Fruit fly (Drosophila melanogaster) whole organism, embryonic: Measurements from ENCODE around the gene Agpat2.

Source experiments
- ATbp ChIP-seq: fragments of 200-800 bp; sonication (Bioruptor generic); optimal IDR thresholded peaks from 2 replicates; lab custom pipeline; 2017; ENCODE audit warnings: missing biosample characterization, mild to moderate bottlenecking, missing genetic modification characterization, missing genetic modification reagents
- Asciz ChIP-seq: fragments of 200-800 bp; sonication (Bioruptor generic); optimal IDR thresholded peaks from 2 replicates; lab custom pipeline; 2017; ENCODE audit warnings: missing biosample characterization, mild to moderate bottlenecking, missing genetic modification characterization, missing genetic modification reagents
- Atf6 ChIP-seq: fragments of 200-800 bp; sonication (Bioruptor generic); IDR thresholded peaks from 2 replicates; pipeline ENCODE4 v1.3.6; 2022; ENCODE audit warnings: missing biosample characterization, missing genetic modification characterization
- CG10209 ChIP-seq: fragments of 200-800 bp; sonication (Bioruptor generic); optimal IDR thresholded peaks from 3 replicates; lab custom pipeline; 2017; ENCODE audit warnings: missing biosample characterization, mild to moderate bottlenecking, missing genetic modification characterization, missing genetic modification reagents
- CG10543 ChIP-seq: fragments of 200-800 bp; sonication (Bioruptor generic); optimal IDR thresholded peaks from 3 replicates; lab custom pipeline; 2017; ENCODE audit warnings: missing biosample characterization, mild to moderate bottlenecking, missing genetic modification characterization, moderate library complexity
- CG11085 ChIP-seq: fragments of 200-800 bp; sonication (Bioruptor generic); IDR thresholded peaks from 2 replicates; pipeline ENCODE4 v1.3.6; 2022; ENCODE audit warnings: missing biosample characterization, missing genetic modification characterization
- CG11093 ChIP-seq: fragments of 200-800 bp; sonication (Bioruptor generic); IDR thresholded peaks from 3 replicates; pipeline ENCODE4 v1.3.6; 2022; ENCODE audit warnings: missing biosample characterization, missing genetic modification characterization
- CG11456 ChIP-seq: fragments of 200-800 bp; sonication (Bioruptor generic); IDR thresholded peaks from 3 replicates; pipeline ENCODE4 v1.3.6; 2022; ENCODE audit warnings: missing biosample characterization, missing genetic modification characterization
- CG11504 ChIP-seq: fragments of 200-800 bp; sonication (Bioruptor generic); optimal IDR thresholded peaks from 3 replicates; lab custom pipeline; 2019; ENCODE audit warnings: missing biosample characterization, mild to moderate bottlenecking, missing genetic modification characterization, moderate library complexity
- CG11723 ChIP-seq: fragments of 200-800 bp; sonication (Bioruptor generic); optimal IDR thresholded peaks from 2 replicates; lab custom pipeline; 2017; ENCODE audit warnings: missing biosample characterization, mild to moderate bottlenecking, missing genetic modification characterization
- CG12155 ChIP-seq: fragments of 200-800 bp; sonication (Bioruptor generic); optimal IDR thresholded peaks from 3 replicates; lab custom pipeline; 2016; ENCODE audit warnings: missing biosample characterization, missing genetic modification characterization
- CG12236 ChIP-seq: fragments of 200-800 bp; sonication (Bioruptor generic); optimal IDR thresholded peaks from 2 replicates; lab custom pipeline; 2016; ENCODE audit warnings: missing biosample characterization, missing genetic modification characterization
- CG17328 ChIP-seq: fragments of 200-800 bp; sonication (Bioruptor generic); IDR thresholded peaks from 2 replicates; pipeline ENCODE4 v1.3.6; 2022; ENCODE audit warnings: missing biosample characterization, missing genetic modification characterization
- CG2120 ChIP-seq: fragments of 200-800 bp; sonication (Bioruptor generic); optimal IDR thresholded peaks from 3 replicates; lab custom pipeline; 2016; ENCODE audit warnings: missing biosample characterization, missing genetic modification characterization
- CG3407 ChIP-seq: fragments of 200-800 bp; sonication (Bioruptor generic); optimal IDR thresholded peaks from 2 replicates; lab custom pipeline; 2018; ENCODE audit warnings: missing biosample characterization, mild to moderate bottlenecking, missing genetic modification characterization
- CG34376 ChIP-seq: fragments of 200-800 bp; sonication (Bioruptor generic); optimal IDR thresholded peaks from 2 replicates; lab custom pipeline; 2018; ENCODE audit warnings: missing biosample characterization, mild to moderate bottlenecking, missing genetic modification characterization
- CG3995 ChIP-seq: fragments of 200-800 bp; sonication (Bioruptor generic); optimal IDR thresholded peaks from 3 replicates; lab custom pipeline; 2016; ENCODE audit warnings: missing biosample characterization, missing genetic modification characterization
- CG6689 ChIP-seq: fragments of 200-800 bp; sonication (Bioruptor generic); IDR thresholded peaks from 2 replicates; pipeline ENCODE4 v1.3.6; 2022; ENCODE audit warnings: missing biosample characterization, missing genetic modification characterization
- CG7271 ChIP-seq: fragments of 200-800 bp; sonication (Bioruptor generic); optimal IDR thresholded peaks from 2 replicates; lab custom pipeline; 2018; ENCODE audit warnings: missing biosample characterization, mild to moderate bottlenecking, missing genetic modification characterization, moderate library complexity
- CG7839 ChIP-seq: fragments of 200-800 bp; sonication (Bioruptor generic); optimal IDR thresholded peaks from 3 replicates; lab custom pipeline; 2018; ENCODE audit warnings: missing biosample characterization, mild to moderate bottlenecking, missing genetic modification characterization, moderate library complexity
- CG7987 ChIP-seq: fragments of 200-800 bp; sonication (Bioruptor generic); optimal IDR thresholded peaks from 2 replicates; lab custom pipeline; 2018; ENCODE audit warnings: missing biosample characterization, mild to moderate bottlenecking, missing genetic modification characterization, moderate library complexity
- CG9797 ChIP-seq: fragments of 200-800 bp; sonication (Bioruptor generic); optimal IDR thresholded peaks from 3 replicates; lab custom pipeline; 2018; ENCODE audit warnings: missing biosample characterization, mild to moderate bottlenecking, missing genetic modification characterization
- CG9817 ChIP-seq: fragments of 200-800 bp; sonication (Bioruptor generic); optimal IDR thresholded peaks from 2 replicates; lab custom pipeline; 2018; ENCODE audit warnings: missing biosample characterization, mild to moderate bottlenecking, missing genetic modification characterization, moderate library complexity
- Deaf1 ChIP-seq: fragments of 200-800 bp; optimal IDR thresholded peaks from 3 replicates; lab custom pipeline; 2019; ENCODE audit warnings: missing biosample characterization, mild to moderate bottlenecking, missing genetic modification characterization, moderate library complexity
- Dip3 ChIP-seq: fragments of 200-800 bp; sonication (Bioruptor generic); optimal IDR thresholded peaks from 3 replicates; lab custom pipeline; 2016; ENCODE audit warnings: missing biosample characterization, missing genetic modification characterization
- Eip74EF ChIP-seq, 2 experiments: fragments of 200-800 bp in 1 of 2; fragments of >200 bp in 1 of 2; sonication (Bioruptor generic) in 1 of 2; optimal IDR thresholded peaks; 2 replicates each; lab custom pipeline; 2017 to 2019; ENCODE audit warnings: missing biosample characterization in 2 of 2, missing genetic modification characterization in 2 of 2, mild to moderate bottlenecking in 1 of 2, moderate library complexity in 1 of 2
- Ets65A ChIP-seq: fragments of 200-800 bp; sonication (Bioruptor generic); peaks from one replicate; lab custom pipeline; 2016; ENCODE audit warnings: missing biosample characterization, missing genetic modification characterization
- GATAe ChIP-seq: fragments of 200-800 bp; sonication (Bioruptor generic); conservative IDR thresholded peaks from 2 replicates; pipeline ENCODE4 v1.3.6; 2022; ENCODE audit warnings: missing biosample characterization, missing genetic modification characterization
- H15 ChIP-seq: fragments of 200-800 bp; sonication (Bioruptor generic); IDR thresholded peaks from 3 replicates; pipeline ENCODE4 v1.3.6; 2022; ENCODE audit warnings: missing biosample characterization, missing genetic modification characterization
- Hr39 ChIP-seq: fragments of >200 bp; optimal IDR thresholded peaks from 2 replicates; lab custom pipeline; 2017
- MESR4 ChIP-seq: fragments of 200-800 bp; sonication (Bioruptor generic); optimal IDR thresholded peaks from 2 replicates; lab custom pipeline; 2018; ENCODE audit warnings: missing biosample characterization, mild to moderate bottlenecking, missing genetic modification characterization, moderate library complexity
- Scr ChIP-seq: fragments of 200-800 bp; sonication (Bioruptor generic); IDR thresholded peaks from 2 replicates; pipeline ENCODE4 v1.3.6; 2022; ENCODE audit warnings: missing biosample characterization, missing genetic modification characterization; ENCODE audit not compliant: partially characterized antibody
- ab ChIP-seq: fragments of 200-800 bp; sonication (Bioruptor generic); optimal IDR thresholded peaks from 2 replicates; lab custom pipeline; 2016; ENCODE audit warnings: missing biosample characterization, missing genetic modification characterization
- ap ChIP-seq: fragments of 200-800 bp; sonication (Bioruptor generic); IDR thresholded peaks from 2 replicates; pipeline ENCODE4 v1.3.6; 2022; ENCODE audit warnings: missing biosample characterization, missing genetic modification characterization
- exex ChIP-seq: fragments of 200-800 bp; sonication (Bioruptor generic); optimal IDR thresholded peaks from 4 replicates; lab custom pipeline; 2018; ENCODE audit warnings: missing biosample characterization, mild to moderate bottlenecking, missing genetic modification characterization, moderate library complexity
- grn ChIP-seq: fragments of 200-800 bp; sonication (Bioruptor generic); optimal IDR thresholded peaks from 3 replicates; lab custom pipeline; 2017; ENCODE audit warnings: missing biosample characterization, missing genetic modification characterization
- hb ChIP-seq: fragments of 200-800 bp; sonication (Bioruptor generic); IDR thresholded peaks from 3 replicates; pipeline ENCODE4 v1.3.6; 2022; ENCODE audit warnings: missing biosample characterization, missing genetic modification characterization; ENCODE audit not compliant: partially characterized antibody
- hbn ChIP-seq: fragments of 200-800 bp; sonication (Bioruptor generic); IDR thresholded peaks from 2 replicates; pipeline ENCODE4 v1.3.6; 2022; ENCODE audit warnings: missing biosample characterization, missing genetic modification characterization; ENCODE audit not compliant: partially characterized antibody
- ind ChIP-seq: fragments of 200-800 bp; sonication (Bioruptor generic); optimal IDR thresholded peaks from 3 replicates; lab custom pipeline; 2016; ENCODE audit warnings: missing biosample characterization, missing genetic modification characterization
- jumu ChIP-seq: fragments of 200-800 bp; sonication (Bioruptor generic); optimal IDR thresholded peaks from 3 replicates; lab custom pipeline; 2016; ENCODE audit warnings: missing biosample characterization, missing genetic modification characterization
- lab ChIP-seq: fragments of 200-800 bp; sonication (Bioruptor generic); optimal IDR thresholded peaks from 3 replicates; lab custom pipeline; 2017; ENCODE audit warnings: missing biosample characterization, missing genetic modification characterization, mild to moderate bottlenecking, moderate library complexity, missing genetic modification reagents
- lilli ChIP-seq: fragments of 200-800 bp; sonication (Bioruptor generic); optimal IDR thresholded peaks from 3 replicates; lab custom pipeline; 2016; ENCODE audit warnings: missing biosample characterization, missing genetic modification characterization
- lov ChIP-seq, 2 experiments: fragments of 200-800 bp in 1 of 2; fragments of >200 bp in 1 of 2; sonication (Bioruptor generic) in 1 of 2; IDR thresholded peaks in 1 of 2; optimal IDR thresholded peaks in 1 of 2; 2 replicates in 1 of 2; 3 replicates in 1 of 2; pipeline versions ENCODE4 v1.3.6 to Lab custom; 2017 to 2022; ENCODE audit warnings: missing biosample characterization in 1 of 2, missing genetic modification characterization in 1 of 2
- mirr ChIP-seq: fragments of 200-800 bp; sonication (Bioruptor generic); optimal IDR thresholded peaks from 3 replicates; lab custom pipeline; 2018; ENCODE audit warnings: missing biosample characterization, mild to moderate bottlenecking, missing genetic modification characterization
- org-1 ChIP-seq: fragments of 200-800 bp; sonication (Bioruptor generic); optimal IDR thresholded peaks from 2 replicates; lab custom pipeline; 2017; ENCODE audit warnings: missing biosample characterization, missing genetic modification characterization
- scrt ChIP-seq: fragments of 200-800 bp; sonication (Bioruptor generic); optimal IDR thresholded peaks from 2 replicates; lab custom pipeline; 2018; ENCODE audit warnings: missing biosample characterization, mild to moderate bottlenecking, missing genetic modification characterization, moderate library complexity
- sd ChIP-seq: fragments of 200-800 bp; sonication (Bioruptor generic); optimal IDR thresholded peaks from 3 replicates; lab custom pipeline; 2018; ENCODE audit warnings: missing biosample characterization, mild to moderate bottlenecking, missing genetic modification characterization, moderate library complexity
- sim ChIP-seq: fragments of 200-800 bp; sonication (Bioruptor generic); IDR thresholded peaks from 2 replicates; pipeline ENCODE4 v1.3.6; 2022; ENCODE audit warnings: missing biosample characterization, missing genetic modification characterization
- trem ChIP-seq: fragments of 200-800 bp; optimal IDR thresholded peaks from 3 replicates; lab custom pipeline; 2019; ENCODE audit warnings: missing biosample characterization, mild to moderate bottlenecking, missing genetic modification characterization, moderate library complexity
- vnd ChIP-seq: fragments of 200-800 bp; sonication (Bioruptor generic); IDR thresholded peaks from 3 replicates; pipeline ENCODE4 v1.3.6; 2022; ENCODE audit warnings: missing biosample characterization, missing genetic modification characterization; ENCODE audit not compliant: partially characterized antibody
- zfh1 ChIP-seq: fragments of 200-800 bp; sonication (Bioruptor generic); IDR thresholded peaks from 3 replicates; pipeline ENCODE4 v1.3.6; 2022; ENCODE audit warnings: missing biosample characterization, missing genetic modification characterization

The Agpat2 gene

dm6 chr2L:8506729-8507128, 42.9 kb upstream of the Agpat2 start, which contains the start of gene Dh31 (continued):
- TF ChIP-seq sim: no peak
- TF ChIP-seq zfh1: no peak
- peak; percentile 73 for TF ChIP-seq scrt (GFP tag; lab: Kevin White, UChicago)
- no peak for TF ChIP-seq Atf6 (GFP tag; lab: Robert Waterston, UW)
- TF ChIP-seq lilli (GFP tag; lab: Kevin White, UChicago): no peak
- no peak for TF ChIP-seq H15 (GFP tag; lab: Robert Waterston, UW)
- no peak for TF ChIP-seq MESR4 (GFP tag; lab: Kevin White, UChicago)
- TF ChIP-seq Asciz (GFP tag; lab: Kevin White, UChicago): no peak
- TF ChIP-seq ind (GFP tag; lab: Kevin White, UChicago): no peak
- TF ChIP-seq hb: no peak
- TF ChIP-seq ATbp: no peak
- no peak for TF ChIP-seq CG7271
- no peak for TF ChIP-seq jumu
- TF ChIP-seq CG2120 (GFP tag; lab: Kevin White, UChicago): no peak
- TF ChIP-seq hbn (GFP tag; lab: Robert Waterston, UW): no peak
- no peak for TF ChIP-seq ab (GFP tag; lab: Kevin White, UChicago)
- 0 out of 3 replicates have a peak, but pooled peaks have one; percentile 10 for TF ChIP-seq CG11456 (GFP tag; lab: Robert Waterston, UW)
- TF ChIP-seq CG11093 (GFP tag; lab: Robert Waterston, UW): no peak
- no peak for TF ChIP-seq Dip3 (GFP tag; lab: Kevin White, UChicago)
- TF ChIP-seq lov (optimal IDR thresholded peaks at IDR 0.05; lab: Kevin White, UChicago): no peak
- TF ChIP-seq lov (GFP tag; IDR thresholded peaks at IDR 0.05; lab: Robert Waterston, UW): no peak
- TF ChIP-seq CG11085: no peak
- TF ChIP-seq Deaf1 (tag; lab: Kevin White, UChicago): peak; percentile 91
- no peak for TF ChIP-seq Hr39 (lab: Kevin White, UChicago)
- no peak for TF ChIP-seq CG3995 (GFP tag; lab: Kevin White, UChicago)
- TF ChIP-seq CG11723 (GFP tag; lab: Kevin White, UChicago): no peak
- TF ChIP-seq CG11504 (tag; lab: Kevin White, UChicago): no peak
- no peak for TF ChIP-seq CG12155 (GFP tag; lab: Kevin White, UChicago)
- TF ChIP-seq, all 482 proteins: peak for 8

- TF ChIP-seq vnd (GFP tag; lab: Robert Waterston, UW) (0 out of 3 replicates have a peak, but pooled peaks have one; percentile 40), CG17328 (GFP tag; lab: Robert Waterston, UW) (no peak), ap (GFP tag; lab: Robert Waterston, UW) (no peak), grn (GFP tag; lab: Kevin White, UChicago) (peak; percentile 85), Ets65A (GFP tag; lab: Kevin White, UChicago) (peak; percentile 49), CG3407 (GFP tag; lab: Kevin White, UChicago) (no peak), CG6689 (GFP tag; lab: Robert Waterston, UW) (no peak), CG9817 (tag; lab: Kevin White, UChicago) (no peak), CG10543 (GFP tag; lab: Kevin White, UChicago) (no peak), lab (no peak), CG7839 (tag; lab: Kevin White, UChicago) (no peak), Scr (GFP tag; lab: Robert Waterston, UW) (no peak), trem (no peak), CG34376 (GFP tag; lab: Kevin White, UChicago) (peak; percentile 85), Eip74EF (GFP tag; optimal IDR thresholded peaks at IDR 0.05; lab: Kevin White, UChicago) (no peak), CG10209 (GFP tag; lab: Kevin White, UChicago) (no peak), sd (tag; lab: Kevin White, UChicago) (peak; percentile 53), mirr (peak; percentile 70), org-1 (GFP tag; lab: Kevin White, UChicago) (no peak), CG12236 (GFP tag; lab: Kevin White, UChicago) (no peak), CG9797 (GFP tag; lab: Kevin White, UChicago) (no peak), GATAe (peak; percentile 45; the same call in 1 of the 2 replicates), exex (tag; lab: Kevin White, UChicago) (peak; percentile 93), CG7987 (no peak)
Observed at dm6 chr2L:8496269-8496668, 32.5 kb upstream of the Agpat2 start, which contains the start of gene Bace. Gene Bace (minus strand): TSS chr2L:8496307.
